Worm (Caenorhabditis elegans): ENCODE measurements around the gene F32D8.2.

Gene F32D8.2

DNA sequence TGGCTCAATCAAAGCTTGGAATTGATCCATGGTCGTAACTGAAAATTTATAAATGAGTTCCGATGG is 13.4 kb downstream of the F32D8.2 start, which contains the start of gene sec-61.G:
TSS of gene sec-61.G (minus strand) at position 38 of the 66 bp plus-strand sequence.
- TF ChIP-seq mec-3 (tag; optimal IDR thresholded peaks at IDR 0.05; ENCODE audit: borderline replicate concordance): no peak
- no peak for TF ChIP-seq pax-1 (tag; optimal IDR thresholded peaks at IDR 0.05)
- no peak for TF ChIP-seq pha-4 (tag; optimal IDR thresholded peaks at IDR 0.05)
- TF ChIP-seq hlh-15 (tag; optimal IDR thresholded peaks at IDR 0.05): no peak
- no peak for TF ChIP-seq ceh-6 (GFP tag; optimal IDR thresholded peaks at IDR 0.05)
- TF ChIP-seq ceh-14 (tag; optimal IDR thresholded peaks at IDR 0.05): no peak
- TF ChIP-seq che-1 (tag; optimal IDR thresholded peaks at IDR 0.05): no peak
- TF ChIP-seq madf-2 (tag; optimal IDR thresholded peaks at IDR 0.05): no peak
- no peak for TF ChIP-seq lin-11 (tag; optimal IDR thresholded peaks at IDR 0.05)
- no peak for TF ChIP-seq C38D4.7 (GFP tag; optimal IDR thresholded peaks at IDR 0.05)
- TF ChIP-seq elt-4 (tag; optimal IDR thresholded peaks at IDR 0.05): no peak
- TF ChIP-seq ceh-30 (tag; optimal IDR thresholded peaks at IDR 0.05): no peak
- TF ChIP-seq K02D7.2 (tag; optimal IDR thresholded peaks at IDR 0.05): no peak
- TF ChIP-seq ama-1 (optimal IDR thresholded peaks at IDR 0.05): no peak
- no peak for TF ChIP-seq T23F11.4 (GFP tag; optimal IDR thresholded peaks at IDR 0.05)
- TF ChIP-seq syd-9 (tag; optimal IDR thresholded peaks at IDR 0.05): no peak

- TF ChIP-seq dve-1 (tag; optimal IDR thresholded peaks at IDR 0.05) (peak; percentile 95), sdc-2 (tag; optimal IDR thresholded peaks at IDR 0.05) (peak; percentile 52), pqm-1 (tag; optimal IDR thresholded peaks at IDR 0.05) (peak; percentile 51), pros-1 (tag; optimal IDR thresholded peaks at IDR 0.05) (peak; percentile 62), ama-1 (optimal IDR thresholded peaks at IDR 0.05) (no peak), hlh-13 (GFP tag; optimal IDR thresholded peaks at IDR 0.05) (no peak), ref-2 (tag; optimal IDR thresholded peaks at IDR 0.05) (peak; percentile 85), hlh-8 (tag; optimal IDR thresholded peaks at IDR 0.05) (peak; percentile 53), ceh-14 (tag; optimal IDR thresholded peaks at IDR 0.05) (peak; percentile 77), sox-2 (GFP tag; IDR thresholded peaks at IDR 0.05) (no peak; the same call in 1 of the 2 replicates), nhr-11 (tag; optimal IDR thresholded peaks at IDR 0.05) (peak; percentile 7), rnt-1 (tag; optimal IDR thresholded peaks at IDR 0.05) (peak; percentile 85), odd-2 (tag; optimal IDR thresholded peaks at IDR 0.05) (no peak), gmeb-2 (tag; optimal IDR thresholded peaks at IDR 0.05) (peak; percentile 75), pat-9 (tag; optimal IDR thresholded peaks at IDR 0.05) (peak; percentile 57), hlh-15 (tag; optimal IDR thresholded peaks at IDR 0.05) (no peak), nhr-232 (tag; optimal IDR thresholded peaks at IDR 0.05) (no peak), madf-2 (tag; optimal IDR thresholded peaks at IDR 0.05) (peak; percentile 79), unc-42 (tag; optimal IDR thresholded peaks at IDR 0.05) (peak; percentile 85), lin-11 (tag; optimal IDR thresholded peaks at IDR 0.05) (peak; percentile 36), dmd-4 (tag; optimal IDR thresholded peaks at IDR 0.05; ENCODE audit: borderline replicate concordance) (peak; percentile 23), nfya-1 (tag; optimal IDR thresholded peaks at IDR 0.05) (peak; percentile 95), K09A11.1 (tag; optimal IDR thresholded peaks at IDR 0.05; ENCODE audit: insufficient read depth) (peak; percentile 23), F13H6.1 (tag; optimal IDR thresholded peaks at IDR 0.05) (peak; percentile 66), K02D7.2 (tag; optimal IDR thresholded peaks at IDR 0.05) (peak; percentile 21), zip-5 (tag; optimal IDR thresholded peaks at IDR 0.05) (peak; percentile 50), pag-3 (tag; optimal IDR thresholded peaks at IDR 0.05; ENCODE audit: borderline replicate concordance) (no peak), tbx-2 (tag; optimal IDR thresholded peaks at IDR 0.05) (peak; percentile 92), ceh-22 (tag; optimal IDR thresholded peaks at IDR 0.05) (no peak), fax-1 (tag; optimal IDR thresholded peaks at IDR 0.05) (peak; percentile 49), C08G9.2 (tag; optimal IDR thresholded peaks at IDR 0.05) (peak; percentile 73), hlh-6 (tag; optimal IDR thresholded peaks at IDR 0.05) (no peak), npax-4 (tag; optimal IDR thresholded peaks at IDR 0.05) (no peak), unc-86 (tag; optimal IDR thresholded peaks at IDR 0.05) (peak; percentile 74), ceh-24 (tag; optimal IDR thresholded peaks at IDR 0.05) (no peak), ceh-18 (tag; optimal IDR thresholded peaks at IDR 0.05) (peak; percentile 88), pha-2 (tag; optimal IDR thresholded peaks at IDR 0.05) (peak; percentile 54), unc-55 (GFP tag; optimal IDR thresholded peaks at IDR 0.05) (peak; percentile 93), ceh-9 (tag; optimal IDR thresholded peaks at IDR 0.05) (no peak), pax-1 (tag; optimal IDR thresholded peaks at IDR 0.05) (peak; percentile 97), ceh-34 (tag; optimal IDR thresholded peaks at IDR 0.05) (peak; percentile 89), T23F11.4 (GFP tag; optimal IDR thresholded peaks at IDR 0.05) (peak; percentile 21), ceh-19 (GFP tag; optimal IDR thresholded peaks at IDR 0.05) (peak; percentile 65), ceh-30 (tag; optimal IDR thresholded peaks at IDR 0.05) (peak; percentile 83), elt-2 (tag; optimal IDR thresholded peaks at IDR 0.05) (peak; percentile 82)
Measured at ce11 chrV:10897172-10897571, 13.6 kb downstream of the F32D8.2 start.
